Worm (Caenorhabditis elegans): ENCODE data around the gene oct-2.

DNA sequence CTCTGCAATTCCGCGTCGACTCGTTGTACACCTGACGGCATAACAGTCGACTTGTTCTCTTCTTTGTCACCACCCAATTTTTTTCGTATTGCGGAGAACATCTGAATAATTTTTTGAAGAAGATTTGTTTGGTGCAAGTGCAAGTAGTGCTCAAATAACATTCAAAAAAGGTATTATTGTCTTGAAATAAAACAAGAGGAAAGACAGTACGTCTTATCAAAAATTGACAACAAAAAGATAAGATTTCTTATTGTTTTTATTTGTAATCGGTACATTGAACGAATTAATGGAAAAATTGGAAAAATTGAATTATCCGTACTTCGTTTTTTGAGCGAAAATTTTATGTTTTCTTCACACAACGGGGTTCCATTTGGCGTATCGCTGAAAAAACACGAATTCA is 40.5 kb upstream of the oct-2 start, which contains the start of gene F08G12.1:
- no peak for TF ChIP-seq D2030.7 (GFP tag; IDR thresholded peaks at IDR 0.05)
- no peak for TF ChIP-seq attf-3 (GFP tag; conservative IDR thresholded peaks at IDR 0.05)
